Fruit fly (Drosophila melanogaster) whole organism, embryonic: ENCODE measurements around the gene iav.
A peak's percentile ranks its signal among the peaks of the same experiment; 100 is the strongest.

Experiments
- Atf-2 ChIP-seq: fragments of 200-800 bp; sonication (Bioruptor generic); optimal IDR thresholded peaks from 2 replicates; lab custom pipeline; 2016; ENCODE audit warnings: missing biosample characterization, missing genetic modification characterization
- Atf3 ChIP-seq: fragments of 200-800 bp; sonication (Bioruptor generic); optimal IDR thresholded peaks from 3 replicates; lab custom pipeline; 2016; ENCODE audit warnings: missing biosample characterization, missing genetic modification characterization
- CG10321 ChIP-seq: fragments of 200-800 bp; sonication (Bioruptor generic); IDR thresholded peaks from 2 replicates; pipeline ENCODE4 v1.3.6; 2022; ENCODE audit warnings: missing biosample characterization, missing genetic modification characterization
- CG10431 ChIP-seq: fragments of 200-800 bp; sonication (Bioruptor generic); optimal IDR thresholded peaks from 3 replicates; lab custom pipeline; 2018; ENCODE audit warnings: missing biosample characterization, mild to moderate bottlenecking, missing genetic modification characterization
- CG11398 ChIP-seq: fragments of 200-800 bp; sonication (Bioruptor generic); optimal IDR thresholded peaks from 2 replicates; lab custom pipeline; 2016; ENCODE audit warnings: missing biosample characterization, missing genetic modification characterization
- CG13424 ChIP-seq: fragments of 200-800 bp; sonication (Bioruptor generic); optimal IDR thresholded peaks from 2 replicates; lab custom pipeline; 2019; ENCODE audit warnings: missing biosample characterization, mild to moderate bottlenecking, missing genetic modification characterization, moderate library complexity
- CG13624 ChIP-seq: fragments of 200-800 bp; sonication (Bioruptor generic); optimal IDR thresholded peaks from 2 replicates; lab custom pipeline; 2016; ENCODE audit warnings: missing biosample characterization, missing genetic modification characterization
- CG15011 ChIP-seq: fragments of 200-800 bp; sonication (Bioruptor generic); optimal IDR thresholded peaks from 3 replicates; lab custom pipeline; 2018; ENCODE audit warnings: missing biosample characterization, mild to moderate bottlenecking, missing genetic modification characterization
- CG15269 ChIP-seq: fragments of 200-800 bp; sonication (Bioruptor generic); optimal IDR thresholded peaks from 2 replicates; lab custom pipeline; 2018; ENCODE audit warnings: missing biosample characterization, mild to moderate bottlenecking, missing genetic modification characterization, moderate library complexity
- CG16779 ChIP-seq: fragments of 200-800 bp; sonication (Bioruptor generic); IDR thresholded peaks from 2 replicates; pipeline ENCODE4 v1.3.6; 2022; ENCODE audit warnings: missing biosample characterization, missing genetic modification characterization
- CG17359 ChIP-seq: fragments of 200-800 bp; sonication (Bioruptor generic); optimal IDR thresholded peaks from 3 replicates; lab custom pipeline; 2018; ENCODE audit warnings: missing biosample characterization, mild to moderate bottlenecking, missing genetic modification characterization, moderate library complexity
- CG3065 ChIP-seq: fragments of 200-800 bp; sonication (Bioruptor generic); optimal IDR thresholded peaks from 2 replicates; lab custom pipeline; 2016; ENCODE audit warnings: missing biosample characterization, missing genetic modification characterization
- CG4707 ChIP-seq: fragments of 200-800 bp; sonication (Bioruptor generic); optimal IDR thresholded peaks from 2 replicates; lab custom pipeline; 2018; ENCODE audit warnings: missing biosample characterization, mild to moderate bottlenecking, missing genetic modification characterization, moderate library complexity
- CG7372 ChIP-seq: fragments of 200-800 bp; sonication (Bioruptor generic); IDR thresholded peaks from 2 replicates; pipeline ENCODE4 v1.3.6; 2022; ENCODE audit warnings: missing biosample characterization, missing genetic modification characterization
- CG9609 ChIP-seq: fragments of 200-800 bp; sonication (Bioruptor generic); optimal IDR thresholded peaks from 3 replicates; lab custom pipeline; 2016; ENCODE audit warnings: missing biosample characterization, missing genetic modification characterization
- D ChIP-seq, 2 experiments: fragments of 200-800 bp in 1 of 2; fragments of >200 bp in 1 of 2; sonication (Bioruptor generic) in 1 of 2; optimal IDR thresholded peaks; 2 replicates in 1 of 2; 3 replicates in 1 of 2; lab custom pipeline; 2017; ENCODE audit warnings: mild to moderate bottlenecking in 1 of 2, missing biosample characterization in 1 of 2, missing genetic modification characterization in 1 of 2, missing genetic modification reagents in 1 of 2
- D19B ChIP-seq: fragments of 200-800 bp; sonication (Bioruptor generic); optimal IDR thresholded peaks from 2 replicates; lab custom pipeline; 2017; ENCODE audit warnings: missing biosample characterization, mild to moderate bottlenecking, missing genetic modification characterization
- Dbx ChIP-seq: fragments of 200-800 bp; sonication (Bioruptor generic); IDR thresholded peaks from 3 replicates; pipeline ENCODE4 v1.3.6; 2022; ENCODE audit warnings: missing biosample characterization, missing genetic modification characterization
- Dfd ChIP-seq, 2 experiments: fragments of >200 bp; optimal IDR thresholded peaks; 2 replicates each; lab custom pipeline; 2017; ENCODE audit warnings: missing biosample characterization in 2 of 2, missing genetic modification characterization in 2 of 2
- Dip2 ChIP-seq: fragments of 200-800 bp; sonication (Bioruptor generic); IDR thresholded peaks from 2 replicates; pipeline ENCODE4 v1.3.6; 2022; ENCODE audit warnings: missing biosample characterization, missing genetic modification characterization
- Elba2 ChIP-seq: fragments of 200-800 bp; sonication (Bioruptor generic); optimal IDR thresholded peaks from 3 replicates; lab custom pipeline; 2016; ENCODE audit warnings: missing biosample characterization, missing genetic modification characterization
- Fer2 ChIP-seq: fragments of 200-800 bp; sonication (Bioruptor generic); optimal IDR thresholded peaks from 2 replicates; lab custom pipeline; 2018; ENCODE audit warnings: missing biosample characterization, mild to moderate bottlenecking, missing genetic modification characterization, moderate library complexity
- HHEX ChIP-seq: fragments of 200-800 bp; sonication (Bioruptor generic); optimal IDR thresholded peaks from 3 replicates; lab custom pipeline; 2017; ENCODE audit warnings: missing biosample characterization, mild to moderate bottlenecking, missing genetic modification characterization, missing genetic modification reagents
- Hr78 ChIP-seq, 2 experiments: fragments of 200-800 bp in 1 of 2; fragments of >200 bp in 1 of 2; sonication (Bioruptor generic) in 1 of 2; optimal IDR thresholded peaks; 2 replicates each; lab custom pipeline; 2017 to 2019; ENCODE audit warnings: missing biosample characterization in 2 of 2, missing genetic modification characterization in 2 of 2, mild to moderate bottlenecking in 1 of 2, moderate library complexity in 1 of 2
- Mrtf ChIP-seq: fragments of 200-800 bp; sonication (Bioruptor generic); IDR thresholded peaks from 3 replicates; pipeline ENCODE4 v1.3.6; 2022; ENCODE audit warnings: missing biosample characterization, missing genetic modification characterization
- Sin3A ChIP-seq: fragments of >200 bp; optimal IDR thresholded peaks from 2 replicates; lab custom pipeline; 2018
- Tbp ChIP-seq: fragments of >200 bp; optimal IDR thresholded peaks from 2 replicates; lab custom pipeline; 2018; ENCODE audit warnings: missing biosample characterization, missing genetic modification characterization
- Trl ChIP-seq, 3 experiments: fragments of >200 bp in 2 of 3; fragments of 200-800 bp in 1 of 3; sonication (Bioruptor generic) in 1 of 3; optimal IDR thresholded peaks; 2 replicates in 1 of 3; 3 replicates in 2 of 3; lab custom pipeline; 2016 to 2017; ENCODE audit warnings: missing biosample characterization in 1 of 3, missing genetic modification characterization in 1 of 3
- bcd ChIP-seq: fragments of 200-800 bp; sonication (Bioruptor generic); optimal IDR thresholded peaks from 2 replicates; lab custom pipeline; 2017; ENCODE audit warnings: missing biosample characterization, mild to moderate bottlenecking, missing genetic modification characterization
- btn ChIP-seq: fragments of 200-800 bp; sonication (Bioruptor generic); optimal IDR thresholded peaks from 2 replicates; lab custom pipeline; 2016; ENCODE audit warnings: missing biosample characterization, missing genetic modification characterization
- cato ChIP-seq: fragments of 200-800 bp; sonication (Bioruptor generic); optimal IDR thresholded peaks from 2 replicates; lab custom pipeline; 2016; ENCODE audit warnings: missing biosample characterization, missing genetic modification characterization, borderline replicate concordance
- chif ChIP-seq, 2 experiments: fragments of 200-800 bp; sonication (Bioruptor generic); optimal IDR thresholded peaks; 3 replicates each; lab custom pipeline; 2016; ENCODE audit warnings: missing biosample characterization in 2 of 2, missing genetic modification characterization in 2 of 2
- chn ChIP-seq: fragments of 200-800 bp; sonication (Bioruptor generic); optimal IDR thresholded peaks from 2 replicates; lab custom pipeline; 2016; ENCODE audit warnings: missing biosample characterization, missing genetic modification characterization
- crol ChIP-seq: fragments of 200-800 bp; sonication (Bioruptor generic); IDR thresholded peaks from 2 replicates; pipeline ENCODE4 v1.3.6; 2022; ENCODE audit warnings: missing biosample characterization, missing genetic modification characterization
- dmrt11E ChIP-seq: fragments of 200-800 bp; sonication (Bioruptor generic); optimal IDR thresholded peaks from 3 replicates; lab custom pipeline; 2018; ENCODE audit warnings: missing biosample characterization, mild to moderate bottlenecking, missing genetic modification characterization, moderate library complexity
- dmrt99B ChIP-seq: fragments of 200-800 bp; sonication (Bioruptor generic); optimal IDR thresholded peaks from 2 replicates; lab custom pipeline; 2018; ENCODE audit warnings: missing biosample characterization, mild to moderate bottlenecking, missing genetic modification characterization, moderate library complexity
- esg ChIP-seq: fragments of 200-800 bp; sonication (Bioruptor generic); conservative IDR thresholded peaks from 2 replicates; pipeline ENCODE4 v1.3.6; 2022; ENCODE audit warnings: missing biosample characterization, missing genetic modification characterization
- eyg ChIP-seq: fragments of 200-800 bp; sonication (Bioruptor generic); optimal IDR thresholded peaks from 3 replicates; lab custom pipeline; 2016; ENCODE audit warnings: missing biosample characterization, missing genetic modification characterization
- gro ChIP-seq: fragments of 200-800 bp; sonication (Bioruptor generic); optimal IDR thresholded peaks from 2 replicates; lab custom pipeline; 2016; ENCODE audit warnings: missing biosample characterization, missing genetic modification characterization
- kah ChIP-seq: fragments of 200-800 bp; sonication (Bioruptor generic); optimal IDR thresholded peaks from 2 replicates; lab custom pipeline; 2018; ENCODE audit warnings: missing biosample characterization, mild to moderate bottlenecking, missing genetic modification characterization
- lola ChIP-seq, 3 experiments: fragments of >200 bp in 2 of 3; fragments of 200-800 bp in 1 of 3; sonication (Bioruptor generic) in 1 of 3; optimal IDR thresholded peaks; 2 replicates each; lab custom pipeline; 2017 to 2019; ENCODE audit warnings: missing biosample characterization in 3 of 3, missing genetic modification characterization in 3 of 3, mild to moderate bottlenecking in 1 of 3, moderate library complexity in 1 of 3
- luna ChIP-seq: fragments of 200-800 bp; sonication (Bioruptor generic); optimal IDR thresholded peaks from 2 replicates; lab custom pipeline; 2016; ENCODE audit warnings: missing biosample characterization, missing genetic modification characterization
- nerfin-2 ChIP-seq: fragments of 200-800 bp; sonication (Bioruptor generic); IDR thresholded peaks from 2 replicates; pipeline ENCODE4 v1.3.6; 2022; ENCODE audit warnings: missing biosample characterization, missing genetic modification characterization; ENCODE audit not compliant: partially characterized antibody
- nom ChIP-seq: fragments of 200-800 bp; sonication (Bioruptor generic); optimal IDR thresholded peaks from 2 replicates; lab custom pipeline; 2017; ENCODE audit warnings: missing biosample characterization, missing genetic modification characterization, mild to moderate bottlenecking, moderate library complexity, missing genetic modification reagents
- oc ChIP-seq: fragments of 200-800 bp; sonication (Bioruptor generic); optimal IDR thresholded peaks from 2 replicates; lab custom pipeline; 2018; ENCODE audit warnings: missing biosample characterization, mild to moderate bottlenecking, missing genetic modification characterization, moderate library complexity
- shn ChIP-seq: fragments of 200-800 bp; sonication (Bioruptor generic); optimal IDR thresholded peaks from 3 replicates; lab custom pipeline; 2016; ENCODE audit warnings: missing biosample characterization, missing genetic modification characterization
- slou ChIP-seq: fragments of 200-800 bp; sonication (Bioruptor generic); optimal IDR thresholded peaks from 3 replicates; lab custom pipeline; 2016; ENCODE audit warnings: missing biosample characterization, missing genetic modification characterization
- sna ChIP-seq: fragments of 200-800 bp; sonication (Bioruptor generic); IDR thresholded peaks from 2 replicates; pipeline ENCODE4 v1.3.6; 2022; ENCODE audit warnings: missing biosample characterization, missing genetic modification characterization; ENCODE audit not compliant: partially characterized antibody
- wor ChIP-seq: fragments of 200-800 bp; sonication (Bioruptor generic); IDR thresholded peaks from 2 replicates; pipeline ENCODE4 v1.3.6; 2022; ENCODE audit warnings: missing biosample characterization, missing genetic modification characterization

Gene iav

dm6 chrX:6852574-6852973 lies 38.8 kb downstream of the iav start (continued):
- TF ChIP-seq Dip2 (peak; percentile 16; the same call in 1 of the 2 replicates), luna (GFP tag; lab: Kevin White, UChicago) (peak; percentile 87), bcd (GFP tag; lab: Kevin White, UChicago) (peak; percentile 90), Hr78 (GFP tag; optimal IDR thresholded peaks at IDR 0.05; lab: Kevin White, UChicago) (peak in 1 of 2 experiments; percentile 17), sna (no peak; the same call in 1 of the 2 replicates), esg (GFP tag; lab: Robert Waterston, UW) (peak; percentile 83), Fer2 (tag; lab: Kevin White, UChicago) (peak; percentile 86), CG15011 (GFP tag; lab: Kevin White, UChicago) (peak; percentile 83), Atf3 (peak; percentile 86), HHEX (GFP tag; lab: Kevin White, UChicago) (peak; percentile 91), oc (tag; lab: Kevin White, UChicago) (peak; percentile 77), CG10321 (GFP tag; lab: Robert Waterston, UW) (peak; percentile 53; the same call in 1 of the 2 replicates), Elba2 (GFP tag; lab: Kevin White, UChicago) (no peak), eyg (GFP tag; lab: Kevin White, UChicago) (peak; percentile 90), crol (GFP tag; lab: Robert Waterston, UW) (no peak), nom (peak; percentile 79), dmrt99B (tag; lab: Kevin White, UChicago) (peak; percentile 92), chn (GFP tag; lab: Kevin White, UChicago) (peak; percentile 92), wor (GFP tag; lab: Robert Waterston, UW) (peak; percentile 71), CG15269 (tag; lab: Kevin White, UChicago) (peak; percentile 92), CG7372 (GFP tag; lab: Robert Waterston, UW) (peak; percentile 85), CG16779 (GFP tag; lab: Robert Waterston, UW) (0 out of 2 replicates have a peak, but pooled peaks have one; percentile 8), btn (GFP tag; lab: Kevin White, UChicago) (peak; percentile 87), gro (peak; percentile 96), CG9609 (GFP tag; lab: Kevin White, UChicago) (peak; percentile 93), CG13624 (GFP tag; lab: Kevin White, UChicago) (peak; percentile 95), Mrtf (GFP tag; lab: Robert Waterston, UW) (peak; percentile 87), kah (GFP tag; lab: Kevin White, UChicago) (peak; percentile 72), Dfd (GFP tag; optimal IDR thresholded peaks at IDR 0.05; lab: Kevin White, UChicago) (peak in 1 of 2 experiments; percentile 48), CG17359 (tag; lab: Kevin White, UChicago) (peak; percentile 91), CG13424 (peak; percentile 94), Tbp (GFP tag; lab: Kevin White, UChicago) (no peak), Sin3A (lab: Kevin White, UChicago) (peak; percentile 43), D19B (peak; percentile 83), CG3065 (GFP tag; lab: Kevin White, UChicago) (peak; percentile 62), cato (peak; percentile 81), Atf-2 (peak; percentile 90), slou (GFP tag; lab: Kevin White, UChicago) (peak; percentile 82), dmrt11E (peak; percentile 83), shn (GFP tag; lab: Kevin White, UChicago) (peak; percentile 90), chif (GFP tag; optimal IDR thresholded peaks at IDR 0.05; lab: Kevin White, UChicago) (peak; percentile 85 to 90), CG10431 (GFP tag; lab: Kevin White, UChicago) (peak; percentile 64), nerfin-2 (no peak), Trl (optimal IDR thresholded peaks at IDR 0.05; lab: Kevin White, UChicago) (no peak), Trl (GFP tag; optimal IDR thresholded peaks at IDR 0.05; lab: Kevin White, UChicago) (peak; percentile 94), CG11398 (peak; percentile 89), lola (GFP tag; optimal IDR thresholded peaks at IDR 0.05; lab: Kevin White, UChicago) (peak in 2 of 3 experiments; percentile 86 to 99), Dbx (GFP tag; lab: Robert Waterston, UW) (peak; percentile 89), D (optimal IDR thresholded peaks at IDR 0.05; lab: Kevin White, UChicago) (no peak), D (GFP tag; optimal IDR thresholded peaks at IDR 0.05; lab: Kevin White, UChicago) (peak; percentile 81), CG4707 (GFP tag; lab: Kevin White, UChicago) (peak; percentile 74)
